Fruit fly (Drosophila melanogaster) whole organism, embryonic: ENCODE data around the gene Vlet.

Experiments used
- B-H2 ChIP-seq: fragments of 200-800 bp; sonication (Bioruptor generic); optimal IDR thresholded peaks from 2 replicates; lab custom pipeline; 2018; ENCODE audit warnings: missing biosample characterization, mild to moderate bottlenecking, missing genetic modification characterization
- BtbVII ChIP-seq: fragments of 200-800 bp; sonication (Bioruptor generic); optimal IDR thresholded peaks from 3 replicates; lab custom pipeline; 2017; ENCODE audit warnings: missing biosample characterization, mild to moderate bottlenecking, missing genetic modification characterization
- CG10267 ChIP-seq: fragments of 200-800 bp; sonication (Bioruptor generic); optimal IDR thresholded peaks from 2 replicates; lab custom pipeline; 2018; ENCODE audit warnings: missing biosample characterization, mild to moderate bottlenecking, missing genetic modification characterization, moderate library complexity
- CG10321 ChIP-seq: fragments of 200-800 bp; sonication (Bioruptor generic); IDR thresholded peaks from 2 replicates; pipeline ENCODE4 v1.3.6; 2022; ENCODE audit warnings: missing biosample characterization, missing genetic modification characterization
- CG10431 ChIP-seq: fragments of 200-800 bp; sonication (Bioruptor generic); optimal IDR thresholded peaks from 3 replicates; lab custom pipeline; 2018; ENCODE audit warnings: missing biosample characterization, mild to moderate bottlenecking, missing genetic modification characterization
- CG10543 ChIP-seq: fragments of 200-800 bp; sonication (Bioruptor generic); optimal IDR thresholded peaks from 3 replicates; lab custom pipeline; 2017; ENCODE audit warnings: missing biosample characterization, mild to moderate bottlenecking, missing genetic modification characterization, moderate library complexity
- CG15514 ChIP-seq: fragments of 200-800 bp; sonication (Bioruptor generic); optimal IDR thresholded peaks from 3 replicates; lab custom pipeline; 2017; ENCODE audit warnings: missing biosample characterization, missing genetic modification characterization, mild to moderate bottlenecking, moderate library complexity, missing genetic modification reagents
- CG1832 ChIP-seq: fragments of 200-800 bp; sonication (Bioruptor generic); optimal IDR thresholded peaks from 2 replicates; lab custom pipeline; 2017; ENCODE audit warnings: missing biosample characterization, mild to moderate bottlenecking, missing genetic modification characterization, inconsistent platforms
- CG2116 ChIP-seq: fragments of 200-800 bp; sonication (Bioruptor generic); optimal IDR thresholded peaks from 3 replicates; lab custom pipeline; 2018; ENCODE audit warnings: missing biosample characterization, mild to moderate bottlenecking, missing genetic modification characterization
- CG2120 ChIP-seq: fragments of 200-800 bp; sonication (Bioruptor generic); optimal IDR thresholded peaks from 3 replicates; lab custom pipeline; 2016; ENCODE audit warnings: missing biosample characterization, missing genetic modification characterization
- CG31441 ChIP-seq: fragments of 200-800 bp; sonication (Bioruptor generic); IDR thresholded peaks from 2 replicates; pipeline ENCODE4 v1.3.6; 2022; ENCODE audit warnings: missing biosample characterization, missing genetic modification characterization
- CG3281 ChIP-seq: fragments of 200-800 bp; sonication (Bioruptor generic); optimal IDR thresholded peaks from 3 replicates; lab custom pipeline; 2017; ENCODE audit warnings: missing biosample characterization, mild to moderate bottlenecking, missing genetic modification characterization
- CG33213 ChIP-seq: fragments of 200-800 bp; sonication (Bioruptor generic); optimal IDR thresholded peaks from 3 replicates; lab custom pipeline; 2016; ENCODE audit warnings: missing biosample characterization, missing genetic modification characterization
- CG34224 ChIP-seq: fragments of 200-800 bp; sonication (Bioruptor generic); IDR thresholded peaks from 3 replicates; pipeline ENCODE4 v1.3.6; 2022; ENCODE audit warnings: missing biosample characterization, missing genetic modification characterization; ENCODE audit not compliant: partially characterized antibody
- CG7745 ChIP-seq: fragments of 200-800 bp; sonication (Bioruptor generic); optimal IDR thresholded peaks from 2 replicates; lab custom pipeline; 2018; ENCODE audit warnings: missing biosample characterization, mild to moderate bottlenecking, missing genetic modification characterization, moderate library complexity
- CG9727 ChIP-seq: fragments of 200-800 bp; sonication (Bioruptor generic); optimal IDR thresholded peaks from 3 replicates; lab custom pipeline; 2017; ENCODE audit warnings: missing biosample characterization, mild to moderate bottlenecking, missing genetic modification characterization
- CG9817 ChIP-seq: fragments of 200-800 bp; sonication (Bioruptor generic); optimal IDR thresholded peaks from 2 replicates; lab custom pipeline; 2018; ENCODE audit warnings: missing biosample characterization, mild to moderate bottlenecking, missing genetic modification characterization, moderate library complexity
- Deaf1 ChIP-seq: fragments of 200-800 bp; optimal IDR thresholded peaks from 3 replicates; lab custom pipeline; 2019; ENCODE audit warnings: missing biosample characterization, mild to moderate bottlenecking, missing genetic modification characterization, moderate library complexity
- Drgx ChIP-seq: fragments of 200-800 bp; sonication (Bioruptor generic); IDR thresholded peaks from 2 replicates; pipeline ENCODE4 v1.3.6; 2022; ENCODE audit warnings: missing biosample characterization, missing genetic modification characterization
- E2f1 ChIP-seq: fragments of 200-800 bp; sonication (Bioruptor generic); IDR thresholded peaks from 2 replicates; pipeline ENCODE4 v1.3.6; 2022; ENCODE audit warnings: missing biosample characterization, missing genetic modification characterization
- HLHmδ ChIP-seq: fragments of 200-800 bp; sonication (Bioruptor generic); optimal IDR thresholded peaks from 2 replicates; lab custom pipeline; 2018; ENCODE audit warnings: missing biosample characterization, mild to moderate bottlenecking, missing genetic modification characterization, moderate library complexity
- Hey ChIP-seq: fragments of 200-800 bp; sonication (Bioruptor generic); optimal IDR thresholded peaks from 3 replicates; lab custom pipeline; 2018; ENCODE audit warnings: missing biosample characterization, mild to moderate bottlenecking, missing genetic modification characterization
- Nf-YB ChIP-seq: fragments of 200-800 bp; sonication (Bioruptor generic); optimal IDR thresholded peaks from 3 replicates; lab custom pipeline; 2019; ENCODE audit warnings: missing biosample characterization, mild to moderate bottlenecking, missing genetic modification characterization, moderate library complexity
- Side ChIP-seq: fragments of 200-800 bp; sonication (Bioruptor generic); optimal IDR thresholded peaks from 2 replicates; lab custom pipeline; 2016; ENCODE audit warnings: missing biosample characterization, missing genetic modification characterization
- Sox100B ChIP-seq: fragments of 200-800 bp; sonication (Bioruptor generic); optimal IDR thresholded peaks from 3 replicates; lab custom pipeline; 2018; ENCODE audit warnings: missing biosample characterization, mild to moderate bottlenecking, missing genetic modification characterization
- Sry-β ChIP-seq: fragments of 200-800 bp; sonication (Bioruptor generic); optimal IDR thresholded peaks from 2 replicates; lab custom pipeline; 2018; ENCODE audit warnings: missing biosample characterization, mild to moderate bottlenecking, missing genetic modification characterization, moderate library complexity
- Xbp1 ChIP-seq: fragments of 200-800 bp; sonication (Bioruptor generic); optimal IDR thresholded peaks from 3 replicates; lab custom pipeline; 2016; ENCODE audit warnings: missing biosample characterization, mild to moderate bottlenecking, missing genetic modification characterization
- bsh ChIP-seq, 2 experiments: fragments of 200-800 bp; sonication (Bioruptor generic); optimal IDR thresholded peaks; 2 replicates each; lab custom pipeline; 2017 to 2018; ENCODE audit warnings: mild to moderate bottlenecking in 2 of 2, missing biosample characterization in 2 of 2, missing genetic modification characterization in 2 of 2, moderate library complexity in 1 of 2
- caup ChIP-seq: fragments of 200-800 bp; sonication (Bioruptor generic); optimal IDR thresholded peaks from 3 replicates; lab custom pipeline; 2017; ENCODE audit warnings: missing biosample characterization, mild to moderate bottlenecking, missing genetic modification characterization, moderate library complexity; ENCODE audit not compliant: severe bottlenecking
- exex ChIP-seq: fragments of 200-800 bp; sonication (Bioruptor generic); optimal IDR thresholded peaks from 4 replicates; lab custom pipeline; 2018; ENCODE audit warnings: missing biosample characterization, mild to moderate bottlenecking, missing genetic modification characterization, moderate library complexity
- hkb ChIP-seq, 2 experiments: fragments of 200-800 bp in 1 of 2; fragments of >200 bp in 1 of 2; sonication (Bioruptor generic) in 1 of 2; IDR thresholded peaks in 1 of 2; optimal IDR thresholded peaks in 1 of 2; 2 replicates each; pipeline versions ENCODE4 v1.3.6 to Lab custom; 2017 to 2022; ENCODE audit warnings: missing biosample characterization in 1 of 2, missing genetic modification characterization in 1 of 2
- jing ChIP-seq: fragments of 200-800 bp; sonication (Bioruptor generic); optimal IDR thresholded peaks from 2 replicates; lab custom pipeline; 2018; ENCODE audit warnings: missing biosample characterization, mild to moderate bottlenecking, missing genetic modification characterization
- klu ChIP-seq: fragments of 200-800 bp; sonication (Bioruptor generic); IDR thresholded peaks from 2 replicates; pipeline ENCODE4 v1.3.6; 2022; ENCODE audit warnings: missing biosample characterization, missing genetic modification characterization
- pan ChIP-seq, 4 experiments: fragments of >200 bp in 3 of 4; fragments of 200-800 bp in 1 of 4; sonication (Bioruptor generic) in 1 of 4; optimal IDR thresholded peaks in 3 of 4; IDR thresholded peaks in 1 of 4; 2 replicates each; pipeline versions ENCODE4 v1.3.6 to Lab custom; 2017 to 2022; ENCODE audit warnings: missing biosample characterization in 2 of 4, missing genetic modification characterization in 2 of 4, mixed read lengths in 1 of 4
- pho ChIP-seq: fragments of 200-800 bp; sonication (Bioruptor generic); optimal IDR thresholded peaks from 2 replicates; lab custom pipeline; 2016; ENCODE audit warnings: missing biosample characterization, missing genetic modification characterization
- phol ChIP-seq: fragments of 200-800 bp; sonication (Bioruptor generic); optimal IDR thresholded peaks from 3 replicates; lab custom pipeline; 2018; ENCODE audit warnings: missing biosample characterization, mild to moderate bottlenecking, missing genetic modification characterization, moderate library complexity
- pita ChIP-seq: fragments of 200-800 bp; sonication (Bioruptor generic); optimal IDR thresholded peaks from 2 replicates; lab custom pipeline; 2017; ENCODE audit warnings: missing biosample characterization, mild to moderate bottlenecking, missing genetic modification characterization
- pros ChIP-seq: fragments of 200-800 bp; sonication (Bioruptor generic); optimal IDR thresholded peaks from 3 replicates; lab custom pipeline; 2019; ENCODE audit warnings: missing biosample characterization, mild to moderate bottlenecking, missing genetic modification characterization, moderate library complexity
- psq ChIP-seq: fragments of 200-800 bp; sonication (Bioruptor generic); optimal IDR thresholded peaks from 2 replicates; lab custom pipeline; 2017; ENCODE audit warnings: missing biosample characterization, missing genetic modification characterization
- salm ChIP-seq: fragments of 200-800 bp; sonication (Bioruptor generic); optimal IDR thresholded peaks from 2 replicates; lab custom pipeline; 2018; ENCODE audit warnings: missing biosample characterization, mild to moderate bottlenecking, missing genetic modification characterization
- sc ChIP-seq, 3 experiments: fragments of >200 bp in 2 of 3; fragments of 200-800 bp in 1 of 3; sonication (Bioruptor generic) in 1 of 3; optimal IDR thresholded peaks; 2 replicates in 2 of 3; 3 replicates in 1 of 3; lab custom pipeline; 2017; ENCODE audit warnings: mild to moderate bottlenecking in 1 of 3, missing biosample characterization in 1 of 3, missing genetic modification characterization in 1 of 3, missing genetic modification reagents in 1 of 3
- so ChIP-seq: fragments of 200-800 bp; sonication (Bioruptor generic); IDR thresholded peaks from 3 replicates; pipeline ENCODE4 v1.3.6; 2022; ENCODE audit warnings: missing biosample characterization, missing genetic modification characterization
- sug ChIP-seq: fragments of 200-800 bp; optimal IDR thresholded peaks from 2 replicates; lab custom pipeline; 2019; ENCODE audit warnings: missing biosample characterization, mild to moderate bottlenecking, missing genetic modification characterization, moderate library complexity
- tna ChIP-seq: fragments of 200-800 bp; sonication (Bioruptor generic); IDR thresholded peaks from 2 replicates; pipeline ENCODE4 v1.3.6; 2022; ENCODE audit warnings: missing biosample characterization, missing genetic modification characterization; ENCODE audit not compliant: partially characterized antibody
- usp ChIP-seq: fragments of >200 bp; optimal IDR thresholded peaks from 2 replicates; lab custom pipeline; 2017; ENCODE audit warnings: missing biosample characterization, missing genetic modification characterization
- wek ChIP-seq: fragments of 200-800 bp; sonication (Bioruptor generic); optimal IDR thresholded peaks from 3 replicates; lab custom pipeline; 2018; ENCODE audit warnings: missing biosample characterization, mild to moderate bottlenecking, missing genetic modification characterization, moderate library complexity

Gene Vlet

DNA sequence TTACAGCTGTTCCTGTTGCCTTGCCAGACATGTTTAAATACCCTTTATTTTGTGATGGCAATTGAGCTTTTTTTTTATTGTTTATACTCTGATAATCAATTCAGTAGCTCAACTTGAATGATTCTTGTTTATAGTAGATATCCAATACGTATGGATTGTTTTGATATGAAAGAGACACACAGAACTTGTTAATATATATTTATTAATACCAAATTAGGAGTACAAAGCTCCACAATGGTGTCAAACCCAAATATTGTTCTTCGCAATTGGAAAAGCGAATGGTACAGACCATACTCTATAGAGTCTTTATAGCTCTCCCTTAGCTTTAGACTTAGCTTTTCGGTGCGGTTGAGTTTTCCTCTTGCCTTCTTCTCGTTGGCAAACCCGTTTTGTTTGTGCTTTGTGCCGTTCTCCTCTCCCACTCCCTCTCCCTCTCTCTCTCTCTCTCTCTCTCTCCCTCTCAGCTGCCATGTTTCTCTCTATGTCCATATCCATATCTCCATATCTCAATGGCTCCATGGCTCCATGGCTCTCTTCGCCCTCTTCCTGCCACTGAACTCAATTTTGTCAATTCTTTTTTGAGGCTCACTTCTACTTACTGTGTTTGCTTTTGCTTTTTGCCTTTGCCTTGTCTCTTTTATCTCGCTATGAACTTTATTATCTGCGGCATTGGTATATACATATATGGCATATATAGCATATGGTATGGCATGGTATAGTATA is 7.7 kb upstream of the Vlet start (continued):
- TF ChIP-seq hkb (optimal IDR thresholded peaks at IDR 0.05; lab: Kevin White, UChicago) (no peak), hkb (GFP tag; IDR thresholded peaks at IDR 0.05; lab: Robert Waterston, UW) (peak; percentile 56), pita (no peak), Hey (tag; lab: Kevin White, UChicago) (peak; percentile 15), wek (GFP tag; lab: Kevin White, UChicago) (peak; percentile 68), pros (GFP tag; lab: Kevin White, UChicago) (peak; percentile 65), CG2116 (GFP tag; lab: Kevin White, UChicago) (no peak), Drgx (peak; percentile 11; the same call in 1 of the 2 replicates), CG9817 (no peak), caup (GFP tag; lab: Kevin White, UChicago) (peak; percentile 71), CG10431 (GFP tag; lab: Kevin White, UChicago) (peak; percentile 60), E2f1 (GFP tag; lab: Robert Waterston, UW) (no peak), CG9727 (GFP tag; lab: Kevin White, UChicago) (peak; percentile 5), so (no peak), klu (GFP tag; lab: Robert Waterston, UW) (no peak), pan (optimal IDR thresholded peaks at IDR 0.05; lab: Kevin White, UChicago) (no peak), pan (GFP tag; optimal IDR thresholded peaks at IDR 0.05 in 1 of 2, IDR thresholded peaks at IDR 0.05 in 1 of 2) (no peak), sc (optimal IDR thresholded peaks at IDR 0.05; lab: Kevin White, UChicago) (no peak), sc (GFP tag; optimal IDR thresholded peaks at IDR 0.05; lab: Kevin White, UChicago) (no peak), psq (GFP tag; lab: Kevin White, UChicago) (peak; percentile 51), BtbVII (GFP tag; lab: Kevin White, UChicago) (peak; percentile 81), usp (GFP tag; lab: Kevin White, UChicago) (no peak), CG10267 (no peak), CG31441 (GFP tag; lab: Robert Waterston, UW) (no peak), CG34224 (peak; percentile 57), CG3281 (GFP tag; lab: Kevin White, UChicago) (peak; percentile 66), HLHmδ (GFP tag; lab: Kevin White, UChicago) (peak; percentile 72), CG15514 (GFP tag; lab: Kevin White, UChicago) (peak; percentile 63), jing (GFP tag; lab: Kevin White, UChicago) (no peak), CG10543 (GFP tag; lab: Kevin White, UChicago) (peak; percentile 71), exex (peak; percentile 34), CG33213 (GFP tag; lab: Kevin White, UChicago) (peak; percentile 18), bsh (GFP tag; optimal IDR thresholded peaks at IDR 0.05; lab: Kevin White, UChicago) (peak in 1 of 2 experiments; percentile 73), salm (tag; lab: Kevin White, UChicago) (peak; percentile 20), sug (tag; lab: Kevin White, UChicago) (peak; percentile 75), CG10321 (GFP tag; lab: Robert Waterston, UW) (no peak), Deaf1 (tag; lab: Kevin White, UChicago) (peak; percentile 17), Nf-YB (GFP tag; lab: Kevin White, UChicago) (peak; percentile 21), B-H2 (GFP tag; lab: Kevin White, UChicago) (peak; percentile 50), CG2120 (GFP tag; lab: Kevin White, UChicago) (peak; percentile 19), CG1832 (GFP tag; lab: Kevin White, UChicago) (peak; percentile 53), phol (tag; lab: Kevin White, UChicago) (no peak), Sry-β (GFP tag; lab: Kevin White, UChicago) (peak; percentile 25), CG7745 (tag; lab: Kevin White, UChicago) (no peak), Side (GFP tag; lab: Kevin White, UChicago) (peak; percentile 60), Xbp1 (no peak), tna (GFP tag; lab: Robert Waterston, UW) (no peak), pho (peak; percentile 27), Sox100B (GFP tag; lab: Kevin White, UChicago) (peak; percentile 25)
